Fruit fly (Drosophila melanogaster) ovary, adult (tissue): ENCODE results near the gene chico.

Source experiments
- CG17801 ChIP-seq: fragments of 200-800 bp; optimal IDR thresholded peaks from 2 replicates; lab custom pipeline; 2019; ENCODE audit warnings: missing biosample characterization, mild to moderate bottlenecking, missing genetic modification characterization, moderate library complexity; ENCODE audit not compliant: partially characterized antibody

The chico gene

dm6 chr2L:10232152-10232816 is 14.6 kb downstream of the chico start, which contains the start of gene eEF1delta:
Gene eEF1delta, plus strand, starts transcription at chr2L:10232507.
- TF ChIP-seq CG17801: no peak

- TF ChIP-seq CG17801: no peak
Measured at dm6 chr2L:10231510-10231909, 15.4 kb downstream of the chico start, which contains the start of gene ova. Gene ova, minus strand, starts transcription at chr2L:10231692.

- TF ChIP-seq CG17801: no peak
Measured at dm6 chr2L:10231092-10231494, 15.8 kb downstream of the chico start.

- no peak for TF ChIP-seq CG17801
Measured at dm6 chr2L:10230455-10230854, 16.4 kb downstream of the chico start.

dm6 chr2L:10226724-10227407 is 20.0 kb downstream of the chico start, which contains the start of gene CG5708:
Gene CG5708, minus strand, starts transcription at chr2L:10226808.
- TF ChIP-seq CG17801: no peak

dm6 chr2L:10226213-10226723 is 20.6 kb downstream of the chico start:
- no peak for TF ChIP-seq CG17801

- no peak for TF ChIP-seq CG17801
Measured at dm6 chr2L:10222550-10223231, 24.2 kb downstream of the chico start, which contains the start of gene Bcs1. Gene Bcs1, plus strand, starts transcription at chr2L:10222657.

dm6 chr2L:10221387-10221705 is 25.5 kb downstream of the chico start:
- TF ChIP-seq CG17801: no peak

dm6 chr2L:10220501-10221386 is 26.1 kb downstream of the chico start, which contains the start of the genes Npc1a and Prosalpha6:
Gene Npc1a, minus strand, starts transcription at chr2L:10221216.
Gene Prosalpha6, plus strand, starts transcription at chr2L:10221351.
- no peak for TF ChIP-seq CG17801

dm6 chr2L:10220010-10220409 is 26.9 kb downstream of the chico start:
- TF ChIP-seq CG17801: no peak

- TF ChIP-seq CG17801: no peak
Measured at dm6 chr2L:10210631-10211557, 36.0 kb downstream of the chico start, which contains the start of the genes CG5727 and ath. Gene CG5727, minus strand, starts transcription at chr2L:10210681. Gene ath, plus strand, starts transcription at chr2L:10211143.

- TF ChIP-seq CG17801: no peak
Measured at dm6 chr2L:10208799-10209794, 37.8 kb downstream of the chico start, which contains the start of gene CG5731. Gene CG5731, minus strand, starts transcription at chr2L:10209744.

dm6 chr2L:10206633-10207162 is 40.2 kb downstream of the chico start, which contains the start of gene Snx17:
Gene Snx17, minus strand, starts transcription at chr2L:10206961.
- no peak for TF ChIP-seq CG17801
